Fruit fly (Drosophila melanogaster): Measurements from ENCODE around the gene CG12539.

CG12539 gene

dm6 chrX:14892303-14892702 lies 47.7 kb upstream of the CG12539 start (continued):
- TF ChIP-seq CG11762 (GFP tag; optimal IDR thresholded peaks at IDR 0.05; ENCODE audit: insufficient read depth) = no peak
- peak; percentile 20 for TF ChIP-seq CG4318 (GFP tag; optimal IDR thresholded peaks at IDR 0.05)
- peak; percentile 30 for TF ChIP-seq CG6276 (GFP tag; optimal IDR thresholded peaks at IDR 0.05)
- peak; percentile 47 for TF ChIP-seq CG32006 (GFP tag; optimal IDR thresholded peaks at IDR 0.05)
- no peak for TF ChIP-seq Eip93F (GFP tag; optimal IDR thresholded peaks at IDR 0.05)
- TF ChIP-seq net (GFP tag; optimal IDR thresholded peaks at IDR 0.05) = no peak
- TF ChIP-seq ss (GFP tag; optimal IDR thresholded peaks at IDR 0.05) = no peak
- peak; percentile 15 for TF ChIP-seq achi (GFP tag; optimal IDR thresholded peaks at IDR 0.05)
- TF ChIP-seq Met (GFP tag; optimal IDR thresholded peaks at IDR 0.05) = no peak
- TF ChIP-seq CG16779 (tag; optimal IDR thresholded peaks at IDR 0.05) = no peak
- TF ChIP-seq Smox (GFP tag; optimal IDR thresholded peaks at IDR 0.05) = peak; percentile 37
- no peak for TF ChIP-seq dsx (GFP tag; optimal IDR thresholded peaks at IDR 0.05; ENCODE audit: poor library complexity, severe bottlenecking)
- peak; percentile 12 for TF ChIP-seq CG8632 (GFP tag; optimal IDR thresholded peaks at IDR 0.05)
- peak; percentile 16 for TF ChIP-seq topi (GFP tag; optimal IDR thresholded peaks at IDR 0.05)
- TF ChIP-seq fkh (GFP tag; optimal IDR thresholded peaks at IDR 0.05) = no peak

DNA sequence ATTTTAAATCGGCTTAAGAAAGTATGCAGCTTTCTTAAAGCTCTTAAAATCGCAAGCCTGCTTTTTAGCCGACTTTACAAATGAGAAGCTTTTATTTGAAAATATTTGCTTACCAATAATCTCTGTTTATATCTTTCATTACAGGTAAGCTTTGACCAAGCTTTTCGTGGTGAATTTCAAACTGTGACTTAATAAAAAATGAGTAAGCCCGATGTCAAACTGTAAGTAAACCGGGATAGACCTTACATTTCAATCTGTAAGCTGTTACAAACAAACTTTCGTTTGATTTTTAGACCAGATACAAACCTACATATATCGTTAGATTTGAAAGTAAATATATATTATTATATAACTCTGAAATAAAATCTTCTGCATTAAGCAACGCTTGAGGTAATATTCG lies 41.0 kb upstream of the CG12539 start:
- no peak for TF ChIP-seq Eip93F (GFP tag; optimal IDR thresholded peaks at IDR 0.05)
- no peak for TF ChIP-seq Eip78C (GFP tag)
- TF ChIP-seq dsx (GFP tag; optimal IDR thresholded peaks at IDR 0.05; ENCODE audit: poor library complexity, severe bottlenecking) = no peak
- peak; percentile 25 for TF ChIP-seq fkh (GFP tag; optimal IDR thresholded peaks at IDR 0.05)
- no peak for TF ChIP-seq Blimp-1 (GFP tag; optimal IDR thresholded peaks at IDR 0.05)

- 0 out of 3 replicates have a peak, but pooled peaks have one; percentile 30 for TF ChIP-seq CG8119 (GFP tag; IDR thresholded peaks at IDR 0.05)
- TF ChIP-seq CG15336 (GFP tag; IDR thresholded peaks at IDR 0.05) = no peak
- peak; percentile 65 for TF ChIP-seq Eip78C (GFP tag)
- TF ChIP-seq OdsH (GFP tag; optimal IDR thresholded peaks at IDR 0.05) = peak; percentile 16
- TF ChIP-seq Gug (GFP tag; IDR thresholded peaks at IDR 0.05) = no peak
- TF ChIP-seq dac (GFP tag; optimal IDR thresholded peaks at IDR 0.05) = peak; percentile 1
- no peak for TF ChIP-seq CG10669 (GFP tag; optimal IDR thresholded peaks at IDR 0.05)
- peak; percentile 46 for TF ChIP-seq Hr4 (GFP tag; optimal IDR thresholded peaks at IDR 0.05)
- peak; percentile 67 for TF ChIP-seq CG32006 (GFP tag; optimal IDR thresholded peaks at IDR 0.05)
- peak; percentile 21 for TF ChIP-seq CG4318 (GFP tag; optimal IDR thresholded peaks at IDR 0.05)
- peak; percentile 4 for TF ChIP-seq CG34406 (GFP tag; optimal IDR thresholded peaks at IDR 0.05)
Observed at dm6 chrX:14883993-14884392, 39.4 kb upstream of the CG12539 start.

DNA sequence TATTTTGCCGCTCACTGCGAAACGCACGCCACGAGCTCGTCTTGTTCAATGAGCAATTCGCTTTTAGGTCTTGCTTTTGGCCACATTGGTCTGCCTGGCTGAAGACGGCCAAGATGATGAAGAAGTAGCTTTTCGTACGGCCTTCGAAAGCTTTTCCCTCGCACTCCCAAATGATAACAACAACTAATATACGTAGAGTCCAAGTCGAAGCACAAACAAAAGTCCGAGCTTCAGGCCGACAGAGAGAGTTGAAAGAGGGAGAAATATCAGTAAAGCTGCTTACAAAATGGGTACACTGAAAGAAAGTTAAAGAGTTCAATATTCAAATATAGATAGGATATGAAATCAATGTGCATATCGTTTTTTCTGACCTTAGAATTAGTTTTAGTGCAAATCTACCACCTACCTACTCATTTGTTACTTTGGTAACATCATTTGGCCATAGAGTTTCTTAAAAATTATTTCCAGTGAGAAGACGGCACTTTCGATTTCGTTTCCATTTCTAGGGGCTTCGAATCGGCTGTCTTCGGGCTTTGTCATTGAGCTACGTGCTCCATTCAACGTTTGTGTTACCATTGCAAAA lies 38.1 kb upstream of the CG12539 start, which contains the start of the genes CG45064 and CG45065:
Gene CG45064 (minus strand): TSS at position 51 of the 583 bp plus-strand sequence.
Gene CG45065 (minus strand): TSS at position 51 of the 583 bp plus-strand sequence.
- TF ChIP-seq fd59A (GFP tag; optimal IDR thresholded peaks at IDR 0.05) (peak; percentile 21), CG11294 (GFP tag; IDR thresholded peaks at IDR 0.05) (peak; percentile 62; the same call in 1 of the 2 replicates), acj6 (GFP tag; optimal IDR thresholded peaks at IDR 0.05) (peak; percentile 86), esn (GFP tag; optimal IDR thresholded peaks at IDR 0.05) (peak; percentile 92), CG6163 (GFP tag; IDR thresholded peaks at IDR 0.05) (peak; percentile 91), cyc (GFP tag; optimal IDR thresholded peaks at IDR 0.05) (peak; percentile 84), CG8632 (GFP tag; optimal IDR thresholded peaks at IDR 0.05) (peak; percentile 88), CG8319 (GFP tag; optimal IDR thresholded peaks at IDR 0.05) (peak; percentile 86), Smox (GFP tag; optimal IDR thresholded peaks at IDR 0.05) (peak; percentile 81), svp (GFP tag) (peak; percentile 67), CG34406 (GFP tag; optimal IDR thresholded peaks at IDR 0.05) (peak; percentile 90), vri (GFP tag; optimal IDR thresholded peaks at IDR 0.05) (peak; percentile 73), net (GFP tag; optimal IDR thresholded peaks at IDR 0.05) (peak; percentile 88), Hr4 (GFP tag; optimal IDR thresholded peaks at IDR 0.05) (peak; percentile 97), CG32006 (GFP tag; optimal IDR thresholded peaks at IDR 0.05) (peak; percentile 94), Ets96B (tag; optimal IDR thresholded peaks at IDR 0.05) (peak; percentile 63), CG8119 (GFP tag; IDR thresholded peaks at IDR 0.05) (peak; percentile 94), CG9139 (GFP tag; optimal IDR thresholded peaks at IDR 0.05) (no peak), eg (GFP tag; IDR thresholded peaks at IDR 0.05) (peak; percentile 94), OdsH (GFP tag; optimal IDR thresholded peaks at IDR 0.05) (peak; percentile 89), CG11762 (GFP tag; optimal IDR thresholded peaks at IDR 0.05; ENCODE audit: insufficient read depth) (peak; percentile 85), dsx (GFP tag; optimal IDR thresholded peaks at IDR 0.05; ENCODE audit: poor library complexity, severe bottlenecking) (peak; percentile 82), CG7368 (GFP tag; optimal IDR thresholded peaks at IDR 0.05) (peak; percentile 79), CG6808 (GFP tag; optimal IDR thresholded peaks at IDR 0.05) (peak; percentile 47), CG10669 (GFP tag; optimal IDR thresholded peaks at IDR 0.05) (peak; percentile 66), achi (GFP tag; optimal IDR thresholded peaks at IDR 0.05) (peak; percentile 84), CG3032 (tag; optimal IDR thresholded peaks at IDR 0.05) (peak; percentile 64), CG31627 (GFP tag; optimal IDR thresholded peaks at IDR 0.05) (peak; percentile 88), Sox14 (GFP tag; optimal IDR thresholded peaks at IDR 0.05) (peak; percentile 85)

Data from whole organism, prepupa.